Worm (Caenorhabditis elegans): Measurements from ENCODE around the gene T24D5.2.

Gene T24D5.2

ce11 chrX:12602611-12603010 is 16.4 kb upstream of the T24D5.2 start:
- TF ChIP-seq W03F9.2 (tag; optimal IDR thresholded peaks at IDR 0.05) = no peak
- no peak for TF ChIP-seq him-1 (tag; optimal IDR thresholded peaks at IDR 0.05)
- no peak for TF ChIP-seq dao-5 (tag; optimal IDR thresholded peaks at IDR 0.05)

- TF ChIP-seq W03F9.2 (tag; optimal IDR thresholded peaks at IDR 0.05) (no peak), him-1 (tag; optimal IDR thresholded peaks at IDR 0.05) (no peak), dao-5 (tag; optimal IDR thresholded peaks at IDR 0.05) (no peak)
Observed at ce11 chrX:12596868-12597267, 10.6 kb upstream of the T24D5.2 start, which contains the start of gene T24D5.4. Gene T24D5.4, plus strand, starts transcription at chrX:12597168.

ce11 chrX:12595954-12596353 is 9.7 kb upstream of the T24D5.2 start:
- TF ChIP-seq dao-5 (tag; optimal IDR thresholded peaks at IDR 0.05) (no peak), W03F9.2 (tag; optimal IDR thresholded peaks at IDR 0.05) (no peak), him-1 (tag; optimal IDR thresholded peaks at IDR 0.05) (no peak)

- no peak for TF ChIP-seq him-1 (tag; optimal IDR thresholded peaks at IDR 0.05)
- no peak for TF ChIP-seq dao-5 (tag; optimal IDR thresholded peaks at IDR 0.05)
- TF ChIP-seq W03F9.2 (tag; optimal IDR thresholded peaks at IDR 0.05) = no peak
Observed at ce11 chrX:12595217-12595616, 9.0 kb upstream of the T24D5.2 start.

ce11 chrX:12589503-12589902 is 3.3 kb upstream of the T24D5.2 start:
- TF ChIP-seq dao-5 (tag; optimal IDR thresholded peaks at IDR 0.05) (no peak), him-1 (tag; optimal IDR thresholded peaks at IDR 0.05) (no peak), W03F9.2 (tag; optimal IDR thresholded peaks at IDR 0.05) (no peak)

ce11 chrX:12583497-12583896 is 2.8 kb downstream of the T24D5.2 start:
- TF ChIP-seq dao-5 (tag; optimal IDR thresholded peaks at IDR 0.05) (no peak), him-1 (tag; optimal IDR thresholded peaks at IDR 0.05) (no peak), W03F9.2 (tag; optimal IDR thresholded peaks at IDR 0.05) (no peak)

- TF ChIP-seq W03F9.2 (tag; optimal IDR thresholded peaks at IDR 0.05) = no peak
- no peak for TF ChIP-seq him-1 (tag; optimal IDR thresholded peaks at IDR 0.05)
- no peak for TF ChIP-seq dao-5 (tag; optimal IDR thresholded peaks at IDR 0.05)
Observed at ce11 chrX:12579774-12580173, 6.5 kb downstream of the T24D5.2 start, which contains the start of gene T24D5.3. Gene T24D5.3, plus strand, starts transcription at chrX:12580074.

- TF ChIP-seq W03F9.2 (tag; optimal IDR thresholded peaks at IDR 0.05) = no peak
- no peak for TF ChIP-seq him-1 (tag; optimal IDR thresholded peaks at IDR 0.05)
- no peak for TF ChIP-seq dao-5 (tag; optimal IDR thresholded peaks at IDR 0.05)
Observed at ce11 chrX:12574473-12574872, 11.8 kb downstream of the T24D5.2 start, which contains the start of gene T24D5.1. Gene T24D5.1, plus strand, starts transcription at chrX:12574773.

- TF ChIP-seq him-1 (tag; optimal IDR thresholded peaks at IDR 0.05) = peak; percentile 85
- TF ChIP-seq dao-5 (tag; optimal IDR thresholded peaks at IDR 0.05) = peak; percentile 75
- TF ChIP-seq W03F9.2 (tag; optimal IDR thresholded peaks at IDR 0.05) = peak; percentile 15
Observed at ce11 chrX:12563589-12563988, 22.7 kb downstream of the T24D5.2 start.

- TF ChIP-seq dao-5 (tag; optimal IDR thresholded peaks at IDR 0.05) (no peak), W03F9.2 (tag; optimal IDR thresholded peaks at IDR 0.05) (no peak), him-1 (tag; optimal IDR thresholded peaks at IDR 0.05) (no peak)
Observed at ce11 chrX:12551633-12552032, 34.6 kb downstream of the T24D5.2 start, which contains the start of gene npr-4. Gene npr-4, minus strand, starts transcription at chrX:12551684.

ce11 chrX:12549056-12549455 is 37.2 kb downstream of the T24D5.2 start:
- TF ChIP-seq dao-5 (tag; optimal IDR thresholded peaks at IDR 0.05) (no peak), him-1 (tag; optimal IDR thresholded peaks at IDR 0.05) (no peak)

- no peak for TF ChIP-seq W03F9.2 (tag; optimal IDR thresholded peaks at IDR 0.05)
- TF ChIP-seq dao-5 (tag; optimal IDR thresholded peaks at IDR 0.05) = no peak
- no peak for TF ChIP-seq him-1 (tag; optimal IDR thresholded peaks at IDR 0.05)
Observed at ce11 chrX:12546804-12547203, 39.4 kb downstream of the T24D5.2 start.

ce11 chrX:12545100-12545499 is 41.2 kb downstream of the T24D5.2 start:
- TF ChIP-seq dao-5 (tag; optimal IDR thresholded peaks at IDR 0.05) (no peak), W03F9.2 (tag; optimal IDR thresholded peaks at IDR 0.05) (no peak), him-1 (tag; optimal IDR thresholded peaks at IDR 0.05) (no peak)

- TF ChIP-seq dao-5 (tag; optimal IDR thresholded peaks at IDR 0.05) (no peak), W03F9.2 (tag; optimal IDR thresholded peaks at IDR 0.05) (no peak), him-1 (tag; optimal IDR thresholded peaks at IDR 0.05) (no peak)
Observed at ce11 chrX:12538794-12539193, 47.5 kb downstream of the T24D5.2 start.

- TF ChIP-seq him-1 (tag; optimal IDR thresholded peaks at IDR 0.05) (no peak), dao-5 (tag; optimal IDR thresholded peaks at IDR 0.05) (no peak), W03F9.2 (tag; optimal IDR thresholded peaks at IDR 0.05) (no peak)
Observed at ce11 chrX:12534476-12534875, 51.8 kb downstream of the T24D5.2 start.

Data from whole organism, L4/young adult.